Worm (Caenorhabditis elegans): ENCODE results near the gene F35E8.13.

Gene F35E8.13

DNA sequence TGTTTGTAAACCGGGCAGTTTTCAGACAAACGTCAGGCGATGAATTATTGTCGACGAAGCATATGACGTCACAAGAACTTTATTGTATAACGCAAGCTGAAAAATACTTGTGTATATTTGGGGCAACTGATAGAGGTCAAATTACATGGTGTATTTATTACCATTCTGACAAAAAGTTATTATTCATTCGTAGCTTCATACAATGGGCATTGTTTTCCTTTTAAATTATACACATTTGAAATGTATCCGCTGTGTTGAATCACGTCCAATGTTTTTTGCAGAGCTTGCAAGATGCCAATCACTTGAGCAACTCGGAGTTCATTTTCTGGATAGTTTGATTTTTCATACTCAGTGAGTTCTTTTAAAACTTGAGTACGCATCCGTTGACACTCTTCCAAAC is at the start of gene F35E8.13:
TSS of gene F35E8.13 (plus strand) at position 301 of the 400 bp plus-strand sequence.
- no peak for TF ChIP-seq aly-1 (tag; optimal IDR thresholded peaks at IDR 0.05)
- no peak for TF ChIP-seq scrt-1 (GFP tag; IDR thresholded peaks at IDR 0.05)

DNA sequence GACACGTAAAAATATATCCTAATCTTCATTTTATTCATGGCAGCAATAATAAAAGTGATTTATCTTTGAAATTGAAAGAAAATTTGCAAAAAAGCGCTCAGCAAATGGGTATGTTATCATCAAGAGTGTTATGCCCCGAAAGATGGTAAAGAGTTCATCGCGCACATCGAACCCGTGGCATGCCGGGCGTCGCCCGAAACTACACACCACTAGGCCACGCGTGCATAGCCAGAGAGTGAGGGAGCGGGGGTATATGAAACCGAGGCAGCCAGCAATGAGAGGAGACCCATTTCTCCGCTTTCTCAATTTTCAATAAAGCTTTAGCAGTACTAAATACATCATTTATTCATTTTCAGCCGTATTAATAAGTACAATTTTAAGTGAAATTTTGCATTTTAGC is 49.3 kb upstream of the F35E8.13 start:
- TF ChIP-seq tra-4 (tag; optimal IDR thresholded peaks at IDR 0.05) = peak; percentile 98
- peak; percentile 94 for TF ChIP-seq hmbx-1 (tag; optimal IDR thresholded peaks at IDR 0.05)
- peak; percentile 100 for TF ChIP-seq scrt-1 (GFP tag; IDR thresholded peaks at IDR 0.05)
- TF ChIP-seq tbx-37 (GFP tag; conservative IDR thresholded peaks at IDR 0.05) = peak; percentile 100
- peak; percentile 96 for TF ChIP-seq hnd-1 (tag; optimal IDR thresholded peaks at IDR 0.05)
- peak; percentile 99 for TF ChIP-seq ceh-13 (GFP tag; optimal IDR thresholded peaks at IDR 0.05)
- TF ChIP-seq ceh-36 (tag; optimal IDR thresholded peaks at IDR 0.05) = peak; percentile 98
- TF ChIP-seq ets-7 (tag; optimal IDR thresholded peaks at IDR 0.05) = peak; percentile 97
- no peak for TF ChIP-seq ama-1 (optimal IDR thresholded peaks at IDR 0.05)
- peak; percentile 99 for TF ChIP-seq B0310.2 (tag; optimal IDR thresholded peaks at IDR 0.05)
- peak; percentile 100 for TF ChIP-seq tbx-11 (GFP tag; IDR thresholded peaks at IDR 0.05)
- peak; percentile 99 for TF ChIP-seq sea-1 (GFP tag; conservative IDR thresholded peaks at IDR 0.05)
- TF ChIP-seq pes-1 (GFP tag; IDR thresholded peaks at IDR 0.05) = peak; percentile 99
- TF ChIP-seq hmg-4 (GFP tag; optimal IDR thresholded peaks at IDR 0.05) = peak; percentile 99
- TF ChIP-seq flt-1 (GFP tag; IDR thresholded peaks at IDR 0.05) = peak; percentile 100
- TF ChIP-seq aly-1 (tag; optimal IDR thresholded peaks at IDR 0.05) = peak; percentile 99
- TF ChIP-seq F13C5.2 (tag; optimal IDR thresholded peaks at IDR 0.05) = peak; percentile 100

DNA sequence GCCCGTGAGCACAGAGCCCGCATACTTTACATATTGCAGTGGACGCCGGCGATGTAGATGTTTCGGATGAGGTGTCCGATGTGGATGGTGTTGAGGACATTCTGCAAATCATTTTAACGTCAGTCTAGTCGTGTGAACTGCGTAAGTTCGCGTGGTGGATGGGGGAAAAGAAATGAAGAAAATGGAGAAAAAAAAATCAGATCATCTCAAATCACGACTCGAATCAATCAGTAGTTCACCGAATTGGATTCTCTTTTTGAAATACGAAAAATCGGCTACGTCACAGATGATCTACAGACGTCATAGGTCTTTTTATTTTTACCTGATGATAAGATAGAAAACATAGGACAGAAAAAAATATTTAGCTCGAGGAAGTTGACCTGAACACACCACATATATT is 46.8 kb upstream of the F35E8.13 start, which contains the start of gene nhr-102:
TSS of gene nhr-102 (minus strand) at position 101 of the 400 bp plus-strand sequence.
- TF ChIP-seq ceh-36 (tag; optimal IDR thresholded peaks at IDR 0.05) (no peak), hmg-4 (GFP tag; optimal IDR thresholded peaks at IDR 0.05) (no peak), aly-1 (tag; optimal IDR thresholded peaks at IDR 0.05) (no peak), hmbx-1 (tag; optimal IDR thresholded peaks at IDR 0.05) (no peak), tbx-11 (GFP tag; IDR thresholded peaks at IDR 0.05) (no peak), tra-4 (tag; optimal IDR thresholded peaks at IDR 0.05) (no peak), sea-1 (GFP tag; conservative IDR thresholded peaks at IDR 0.05) (no peak), ceh-13 (GFP tag; optimal IDR thresholded peaks at IDR 0.05) (no peak), ets-7 (tag; optimal IDR thresholded peaks at IDR 0.05) (no peak), scrt-1 (GFP tag; IDR thresholded peaks at IDR 0.05) (no peak), pes-1 (GFP tag; IDR thresholded peaks at IDR 0.05) (no peak), flt-1 (GFP tag; IDR thresholded peaks at IDR 0.05) (no peak), tbx-37 (GFP tag; conservative IDR thresholded peaks at IDR 0.05) (no peak)

DNA sequence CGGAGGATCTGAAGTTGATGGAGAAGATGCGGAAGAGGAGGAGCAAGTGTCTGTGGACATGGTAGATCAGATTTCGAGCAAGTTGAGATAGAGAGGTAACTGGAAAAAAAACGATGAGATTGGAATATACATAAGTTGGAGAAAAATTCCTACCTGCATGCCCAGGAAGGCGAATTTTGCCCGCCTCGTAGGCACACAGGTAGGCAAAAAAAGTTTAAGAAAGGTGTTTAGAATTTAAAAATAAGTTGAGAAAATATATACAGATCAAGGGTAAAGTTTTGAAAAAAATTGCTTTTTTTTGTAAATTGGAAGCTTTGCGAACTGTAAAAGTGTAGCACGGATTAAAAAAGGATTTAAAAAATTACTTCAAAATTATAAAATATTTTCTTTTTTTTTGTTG is 43.6 kb upstream of the F35E8.13 start, which contains the start of gene nhr-84:
TSS of gene nhr-84 (minus strand) at position 101 of the 400 bp plus-strand sequence.
- no peak for TF ChIP-seq ceh-36 (tag; optimal IDR thresholded peaks at IDR 0.05)
- TF ChIP-seq aly-1 (tag; optimal IDR thresholded peaks at IDR 0.05) = no peak
- no peak for TF ChIP-seq hnd-1 (tag; optimal IDR thresholded peaks at IDR 0.05)
- no peak for TF ChIP-seq ceh-13 (GFP tag; optimal IDR thresholded peaks at IDR 0.05)
- no peak for TF ChIP-seq hmbx-1 (tag; optimal IDR thresholded peaks at IDR 0.05)
- TF ChIP-seq hmg-4 (GFP tag; optimal IDR thresholded peaks at IDR 0.05) = no peak
- no peak for TF ChIP-seq scrt-1 (GFP tag; IDR thresholded peaks at IDR 0.05)
- TF ChIP-seq ets-7 (tag; optimal IDR thresholded peaks at IDR 0.05) = no peak
- no peak for TF ChIP-seq sea-1 (GFP tag; conservative IDR thresholded peaks at IDR 0.05)
- TF ChIP-seq tbx-11 (GFP tag; IDR thresholded peaks at IDR 0.05) = no peak
- TF ChIP-seq flt-1 (GFP tag; IDR thresholded peaks at IDR 0.05) = no peak
- no peak for TF ChIP-seq F13C5.2 (tag; optimal IDR thresholded peaks at IDR 0.05)
- no peak for TF ChIP-seq B0310.2 (tag; optimal IDR thresholded peaks at IDR 0.05)
- TF ChIP-seq tra-4 (tag; optimal IDR thresholded peaks at IDR 0.05) = no peak
- TF ChIP-seq tbx-37 (GFP tag; conservative IDR thresholded peaks at IDR 0.05) = no peak
- no peak for TF ChIP-seq pes-1 (GFP tag; IDR thresholded peaks at IDR 0.05)
- no peak for TF ChIP-seq ama-1 (optimal IDR thresholded peaks at IDR 0.05)

DNA sequence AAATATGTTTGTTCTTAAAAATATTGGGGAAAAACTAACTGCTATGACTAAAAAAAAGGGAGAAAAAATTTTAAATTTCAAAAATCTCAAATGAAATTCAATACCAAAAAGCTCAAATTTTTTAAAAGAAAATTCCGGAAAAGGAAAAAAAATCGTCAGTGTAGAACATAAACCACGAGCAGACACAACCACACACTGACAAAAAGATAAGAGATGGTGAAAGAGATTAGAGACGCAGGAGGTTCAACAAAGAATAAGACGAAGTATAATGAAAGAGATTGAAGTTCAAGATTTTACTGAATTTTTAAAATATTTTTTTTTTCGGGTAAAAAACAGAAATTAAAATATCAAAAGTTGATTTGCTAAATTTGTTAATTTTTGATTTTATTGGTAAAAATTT is 43.0 kb upstream of the F35E8.13 start:
- no peak for TF ChIP-seq hmbx-1 (tag; optimal IDR thresholded peaks at IDR 0.05)
- TF ChIP-seq flt-1 (GFP tag; IDR thresholded peaks at IDR 0.05) = no peak
- no peak for TF ChIP-seq tbx-11 (GFP tag; IDR thresholded peaks at IDR 0.05)

DNA sequence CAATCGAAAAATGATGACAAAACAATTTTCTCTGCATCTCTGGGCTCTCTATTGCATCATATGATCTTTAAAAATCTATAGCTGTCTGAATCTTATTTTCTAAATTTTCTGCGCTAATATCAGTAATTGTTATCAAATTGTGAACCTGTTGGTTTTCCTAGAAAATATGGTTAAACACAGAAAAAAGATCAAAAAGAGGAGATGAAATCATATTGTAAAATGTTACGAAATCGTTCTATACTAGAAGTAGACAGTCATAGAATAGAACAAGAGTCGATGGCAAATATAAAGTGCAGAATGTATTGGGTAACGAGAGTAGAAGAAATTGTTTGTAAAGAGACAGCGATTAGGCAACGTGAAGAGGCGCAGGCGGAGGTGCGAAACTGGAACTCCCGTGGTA is 42.4 kb upstream of the F35E8.13 start:
- TF ChIP-seq flt-1 (GFP tag; IDR thresholded peaks at IDR 0.05) (no peak), sea-1 (GFP tag; conservative IDR thresholded peaks at IDR 0.05) (no peak), scrt-1 (GFP tag; IDR thresholded peaks at IDR 0.05) (no peak), B0310.2 (tag; optimal IDR thresholded peaks at IDR 0.05) (no peak), tbx-37 (GFP tag; conservative IDR thresholded peaks at IDR 0.05) (no peak), hnd-1 (tag; optimal IDR thresholded peaks at IDR 0.05) (no peak), tra-4 (tag; optimal IDR thresholded peaks at IDR 0.05) (no peak), aly-1 (tag; optimal IDR thresholded peaks at IDR 0.05) (no peak), pes-1 (GFP tag; IDR thresholded peaks at IDR 0.05) (no peak), tbx-11 (GFP tag; IDR thresholded peaks at IDR 0.05) (no peak), ets-7 (tag; optimal IDR thresholded peaks at IDR 0.05) (no peak), ceh-13 (GFP tag; optimal IDR thresholded peaks at IDR 0.05) (no peak)

DNA sequence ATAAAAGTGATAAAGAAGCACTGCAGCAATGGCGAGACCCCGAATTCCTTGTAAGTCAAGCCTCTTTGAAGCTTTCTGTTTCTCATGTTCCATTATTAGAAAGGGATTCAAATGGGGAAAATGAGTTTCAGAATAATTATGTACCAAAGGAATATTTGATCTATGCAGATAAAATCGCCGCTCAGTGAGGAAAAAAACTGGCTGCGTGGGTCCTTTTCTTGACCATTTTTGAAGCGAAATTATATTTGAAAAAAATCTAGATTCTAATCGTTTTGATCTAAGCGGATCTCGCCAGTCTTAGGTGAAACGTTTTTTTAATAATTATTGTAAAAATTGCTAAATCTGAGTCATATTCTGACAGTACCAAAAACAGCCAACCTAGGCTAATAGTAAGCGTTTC is 38.4 kb upstream of the F35E8.13 start, which contains the start of gene oac-42:
TSS of gene oac-42 (minus strand) at position 101 of the 400 bp plus-strand sequence.
- TF ChIP-seq tbx-37 (GFP tag; conservative IDR thresholded peaks at IDR 0.05) (no peak), pes-1 (GFP tag; IDR thresholded peaks at IDR 0.05) (no peak), scrt-1 (GFP tag; IDR thresholded peaks at IDR 0.05) (no peak)

DNA sequence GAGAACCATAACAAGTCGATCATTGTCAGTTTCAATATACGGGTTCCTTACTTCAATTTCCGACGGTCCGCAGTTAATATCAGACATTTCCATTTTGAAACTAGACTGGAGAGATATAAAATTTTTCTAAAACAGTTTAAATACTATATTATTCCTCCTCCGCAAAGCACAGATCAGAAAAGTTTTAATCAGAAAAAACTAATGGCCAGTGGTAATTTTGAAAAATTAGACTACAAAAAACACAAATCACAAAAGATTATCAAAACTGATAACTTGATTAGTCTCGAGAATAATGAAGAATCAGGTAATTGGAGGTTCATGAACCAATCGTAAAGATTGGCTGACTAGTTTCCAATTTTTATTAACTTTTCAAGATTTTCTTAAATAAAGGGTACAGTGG is 37.1 kb upstream of the F35E8.13 start, which contains the start of gene T06C12.9:
TSS of gene T06C12.9 (minus strand) at position 101 of the 400 bp plus-strand sequence.
- no peak for TF ChIP-seq tra-4 (tag; optimal IDR thresholded peaks at IDR 0.05)
- no peak for TF ChIP-seq ets-7 (tag; optimal IDR thresholded peaks at IDR 0.05)
- no peak for TF ChIP-seq tbx-37 (GFP tag; conservative IDR thresholded peaks at IDR 0.05)
- TF ChIP-seq ceh-13 (GFP tag; optimal IDR thresholded peaks at IDR 0.05) = no peak
- no peak for TF ChIP-seq hmg-4 (GFP tag; optimal IDR thresholded peaks at IDR 0.05)
- no peak for TF ChIP-seq aly-1 (tag; optimal IDR thresholded peaks at IDR 0.05)
- TF ChIP-seq F13C5.2 (tag; optimal IDR thresholded peaks at IDR 0.05) = no peak
- TF ChIP-seq tbx-11 (GFP tag; IDR thresholded peaks at IDR 0.05) = no peak
- no peak for TF ChIP-seq hnd-1 (tag; optimal IDR thresholded peaks at IDR 0.05)
- TF ChIP-seq flt-1 (GFP tag; IDR thresholded peaks at IDR 0.05) = no peak
- no peak for TF ChIP-seq pes-1 (GFP tag; IDR thresholded peaks at IDR 0.05)
- TF ChIP-seq B0310.2 (tag; optimal IDR thresholded peaks at IDR 0.05) = no peak
- TF ChIP-seq scrt-1 (GFP tag; IDR thresholded peaks at IDR 0.05) = no peak
- no peak for TF ChIP-seq hmbx-1 (tag; optimal IDR thresholded peaks at IDR 0.05)
- no peak for TF ChIP-seq ceh-36 (tag; optimal IDR thresholded peaks at IDR 0.05)
- no peak for TF ChIP-seq sea-1 (GFP tag; conservative IDR thresholded peaks at IDR 0.05)
- TF ChIP-seq ama-1 (optimal IDR thresholded peaks at IDR 0.05) = no peak

Measured in whole organism, early embryonic.